In the genomic region with DNA sequence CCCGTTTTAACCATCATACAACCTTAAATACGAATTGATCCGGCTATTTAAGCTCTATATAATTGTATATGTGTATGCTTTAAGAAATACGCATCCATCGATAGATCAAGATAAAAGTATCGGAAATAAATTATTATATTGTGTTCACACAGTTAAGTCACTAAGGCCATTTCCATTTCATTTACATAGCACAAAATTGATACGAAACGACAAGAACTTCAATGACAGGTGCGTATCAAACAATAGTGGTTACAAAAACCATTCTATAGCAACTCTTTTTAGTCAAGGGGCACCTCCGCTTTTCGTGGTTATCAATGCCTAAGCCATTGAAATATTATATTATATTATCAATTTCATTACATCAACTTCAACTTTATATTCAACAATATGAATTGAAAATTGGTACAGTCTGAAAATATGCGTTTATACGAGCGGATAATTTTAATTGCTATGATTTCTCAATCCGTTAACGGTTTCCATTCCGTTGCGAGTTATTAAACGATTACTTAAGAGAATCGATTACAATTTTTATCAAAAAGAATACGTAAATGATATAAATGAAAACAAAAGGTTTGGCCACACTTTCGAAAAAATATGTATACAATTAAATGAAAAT, we compare ENCODE assay signal across 2 fruit fly cellular contexts.
TF ChIP-seq lines count a peak whose summit lies in the region.

Gene CG46466, minus strand, starts transcription at position 70 of the 616 bp plus-strand sequence.
Gene Slip1, plus strand, starts transcription at position 567 of the 616 bp plus-strand sequence.

TF ChIP-seq in whole organism, embryonic, 481 proteins besides CTCF, POLR2A, EP300 and RAD21 (continued from another document and continues in another):
- peak; percentile 15 for TF ChIP-seq CG8290 (GFP tag; optimal IDR thresholded peaks at IDR 0.05; lab: Kevin White, UChicago)
- TF ChIP-seq CG8290 (tag; optimal IDR thresholded peaks at IDR 0.05; lab: Kevin White, UChicago) = peak in 1 of 2 experiments; percentile 23
- no peak for TF ChIP-seq CG11504 (tag; optimal IDR thresholded peaks at IDR 0.05; lab: Kevin White, UChicago)
- no peak for TF ChIP-seq Hr51 (GFP tag; optimal IDR thresholded peaks at IDR 0.05; lab: Kevin White, UChicago)
- peak; percentile 93 for TF ChIP-seq CG9437 (GFP tag; optimal IDR thresholded peaks at IDR 0.05; lab: Kevin White, UChicago)
- TF ChIP-seq CG2116 (GFP tag; optimal IDR thresholded peaks at IDR 0.05; lab: Kevin White, UChicago) = peak; percentile 44
- TF ChIP-seq CG11696 (GFP tag; IDR thresholded peaks at IDR 0.05; lab: Robert Waterston, UW) = no peak
- no peak for TF ChIP-seq bab2 (GFP tag; optimal IDR thresholded peaks at IDR 0.05; lab: Kevin White, UChicago)
- peak in 1 of 2 experiments; percentile 75 for TF ChIP-seq Dfd (GFP tag; optimal IDR thresholded peaks at IDR 0.05; lab: Kevin White, UChicago)
- TF ChIP-seq BEAF-32 (GFP tag; optimal IDR thresholded peaks at IDR 0.05; lab: Kevin White, UChicago) = peak; percentile 73
- peak; percentile 52 for TF ChIP-seq CG12659 (GFP tag; optimal IDR thresholded peaks at IDR 0.05; lab: Kevin White, UChicago)
- TF ChIP-seq ind (GFP tag; optimal IDR thresholded peaks at IDR 0.05; lab: Kevin White, UChicago) = peak; percentile 47
- no peak for TF ChIP-seq Camta (GFP tag; optimal IDR thresholded peaks at IDR 0.05; lab: Kevin White, UChicago)
- TF ChIP-seq gfzf (GFP tag; optimal IDR thresholded peaks at IDR 0.05; lab: Kevin White, UChicago) = peak; percentile 47
- no peak for TF ChIP-seq Hey (tag; optimal IDR thresholded peaks at IDR 0.05; lab: Kevin White, UChicago)
- no peak for TF ChIP-seq CG18599 (GFP tag; optimal IDR thresholded peaks at IDR 0.05; lab: Kevin White, UChicago)
- no peak for TF ChIP-seq CG12236 (GFP tag; optimal IDR thresholded peaks at IDR 0.05; lab: Kevin White, UChicago)
- TF ChIP-seq nmo (GFP tag; optimal IDR thresholded peaks at IDR 0.05; lab: Kevin White, UChicago) = peak; percentile 58
- peak; percentile 56 for TF ChIP-seq tio (GFP tag; optimal IDR thresholded peaks at IDR 0.05; lab: Kevin White, UChicago)
- peak; percentile 13 for TF ChIP-seq Sox100B (GFP tag; optimal IDR thresholded peaks at IDR 0.05; lab: Kevin White, UChicago)
- TF ChIP-seq CG14050 (GFP tag; IDR thresholded peaks at IDR 0.05; lab: Robert Waterston, UW) = no peak
- no peak for TF ChIP-seq Opbp (GFP tag; IDR thresholded peaks at IDR 0.05; lab: Robert Waterston, UW; ENCODE audit: partially characterized antibody)
- no peak for TF ChIP-seq jing (GFP tag; optimal IDR thresholded peaks at IDR 0.05; lab: Kevin White, UChicago)
- no peak for TF ChIP-seq disco-r (GFP tag; optimal IDR thresholded peaks at IDR 0.05; lab: Kevin White, UChicago)
- no peak for TF ChIP-seq her (GFP tag; optimal IDR thresholded peaks at IDR 0.05; lab: Kevin White, UChicago)
- TF ChIP-seq lola (GFP tag; optimal IDR thresholded peaks at IDR 0.05; lab: Kevin White, UChicago) = peak in 2 of 3 experiments; percentile 27 to 87
- TF ChIP-seq maf-S (GFP tag; optimal IDR thresholded peaks at IDR 0.05; lab: Kevin White, UChicago) = no peak
- TF ChIP-seq Poxn (GFP tag; IDR thresholded peaks at IDR 0.05; lab: Robert Waterston, UW) = no peak
- no peak for TF ChIP-seq CG6689 (GFP tag; IDR thresholded peaks at IDR 0.05; lab: Robert Waterston, UW)
- TF ChIP-seq lilli (GFP tag; optimal IDR thresholded peaks at IDR 0.05; lab: Kevin White, UChicago) = no peak
- TF ChIP-seq Dbx (GFP tag; IDR thresholded peaks at IDR 0.05; lab: Robert Waterston, UW) = no peak
- TF ChIP-seq grau (tag; optimal IDR thresholded peaks at IDR 0.05; lab: Kevin White, UChicago) = no peak
- TF ChIP-seq Dip2 (GFP tag; IDR thresholded peaks at IDR 0.05; lab: Robert Waterston, UW) = no peak
- no peak for TF ChIP-seq CG11398 (GFP tag; optimal IDR thresholded peaks at IDR 0.05; lab: Kevin White, UChicago)
- TF ChIP-seq sd (tag; optimal IDR thresholded peaks at IDR 0.05; lab: Kevin White, UChicago) = no peak
- no peak for TF ChIP-seq CG13296 (GFP tag; optimal IDR thresholded peaks at IDR 0.05; lab: Kevin White, UChicago)
- no peak for TF ChIP-seq Six4 (GFP tag; optimal IDR thresholded peaks at IDR 0.05; lab: Kevin White, UChicago)
- peak; percentile 51 for TF ChIP-seq CG8924 (tag; optimal IDR thresholded peaks at IDR 0.05; lab: Kevin White, UChicago)
- no peak for TF ChIP-seq CG1832 (GFP tag; optimal IDR thresholded peaks at IDR 0.05; lab: Kevin White, UChicago)
- TF ChIP-seq stwl (tag; optimal IDR thresholded peaks at IDR 0.05; lab: Kevin White, UChicago) = no peak
- TF ChIP-seq Sin3A (optimal IDR thresholded peaks at IDR 0.05; lab: Kevin White, UChicago) = no peak
- no peak for TF ChIP-seq dmrt99B (tag; optimal IDR thresholded peaks at IDR 0.05; lab: Kevin White, UChicago)
- TF ChIP-seq grn (GFP tag; optimal IDR thresholded peaks at IDR 0.05; lab: Kevin White, UChicago) = no peak
- no peak for TF ChIP-seq CG8281 (tag; optimal IDR thresholded peaks at IDR 0.05; lab: Kevin White, UChicago)
- TF ChIP-seq Hsf (GFP tag; optimal IDR thresholded peaks at IDR 0.05; lab: Kevin White, UChicago) = no peak
- TF ChIP-seq D19A (tag; optimal IDR thresholded peaks at IDR 0.05; lab: Kevin White, UChicago) = peak; percentile 36
- no peak for TF ChIP-seq CG15601 (tag; optimal IDR thresholded peaks at IDR 0.05; lab: Kevin White, UChicago)
- TF ChIP-seq kay (GFP tag; optimal IDR thresholded peaks at IDR 0.05; lab: Kevin White, UChicago) = no peak
- TF ChIP-seq CG8089 (GFP tag; optimal IDR thresholded peaks at IDR 0.05; lab: Kevin White, UChicago) = no peak
- TF ChIP-seq prd (optimal IDR thresholded peaks at IDR 0.05; lab: Kevin White, UChicago) = no peak
- no peak for TF ChIP-seq prd (GFP tag; IDR thresholded peaks at IDR 0.05; lab: Robert Waterston, UW)
- no peak for TF ChIP-seq Trl (optimal IDR thresholded peaks at IDR 0.05; lab: Kevin White, UChicago)
- no peak for TF ChIP-seq Trl (GFP tag; optimal IDR thresholded peaks at IDR 0.05; lab: Kevin White, UChicago)
- no peak for TF ChIP-seq Hmx (GFP tag; optimal IDR thresholded peaks at IDR 0.05; lab: Kevin White, UChicago)
- TF ChIP-seq al (GFP tag; IDR thresholded peaks at IDR 0.05; lab: Robert Waterston, UW) = no peak
- no peak for TF ChIP-seq croc (GFP tag; conservative IDR thresholded peaks at IDR 0.05; lab: Robert Waterston, UW)
- TF ChIP-seq Myb (GFP tag; optimal IDR thresholded peaks at IDR 0.05; lab: Kevin White, UChicago) = no peak
- peak; percentile 65 for TF ChIP-seq sens (GFP tag; lab: Kevin White, UChicago)
- no peak for TF ChIP-seq HLH4C (GFP tag; IDR thresholded peaks at IDR 0.05; lab: Robert Waterston, UW; ENCODE audit: partially characterized antibody)
- no peak for TF ChIP-seq klu (GFP tag; IDR thresholded peaks at IDR 0.05; lab: Robert Waterston, UW)
- TF ChIP-seq gce (GFP tag; IDR thresholded peaks at IDR 0.05; lab: Robert Waterston, UW) = no peak
- TF ChIP-seq pho (GFP tag; optimal IDR thresholded peaks at IDR 0.05; lab: Kevin White, UChicago) = no peak
- no peak for TF ChIP-seq hb (GFP tag; IDR thresholded peaks at IDR 0.05; lab: Robert Waterston, UW; ENCODE audit: partially characterized antibody)
- TF ChIP-seq ATbp (GFP tag; optimal IDR thresholded peaks at IDR 0.05; lab: Kevin White, UChicago) = no peak
- no peak for TF ChIP-seq BtbVII (GFP tag; optimal IDR thresholded peaks at IDR 0.05; lab: Kevin White, UChicago)

TF ChIP-seq in whole organism, prepupa, 60 proteins besides CTCF, POLR2A, EP300 and RAD21 (continued from another document):
- peak; percentile 15 for TF ChIP-seq esn (GFP tag; optimal IDR thresholded peaks at IDR 0.05; lab: Kevin White, UChicago)
- TF ChIP-seq topi (GFP tag; optimal IDR thresholded peaks at IDR 0.05; lab: Kevin White, UChicago) = peak; percentile 23
- TF ChIP-seq achi (GFP tag; optimal IDR thresholded peaks at IDR 0.05; lab: Kevin White, UChicago) = peak; percentile 47
- TF ChIP-seq CG11762 (GFP tag; optimal IDR thresholded peaks at IDR 0.05; lab: Kevin White, UChicago; ENCODE audit: insufficient read depth) = no peak
- no peak for TF ChIP-seq spab (GFP tag; optimal IDR thresholded peaks at IDR 0.05; lab: Kevin White, UChicago)
- no peak for TF ChIP-seq Gug (GFP tag; IDR thresholded peaks at IDR 0.05; lab: Robert Waterston, UW)
- TF ChIP-seq CG6792 (GFP tag; optimal IDR thresholded peaks at IDR 0.05; lab: Kevin White, UChicago) = no peak
- TF ChIP-seq Eip75B (GFP tag; optimal IDR thresholded peaks at IDR 0.05; lab: Kevin White, UChicago) = peak; percentile 5
- TF ChIP-seq CG34406 (GFP tag; optimal IDR thresholded peaks at IDR 0.05; lab: Kevin White, UChicago) = no peak
- no peak for TF ChIP-seq CG15336 (GFP tag; IDR thresholded peaks at IDR 0.05; lab: Robert Waterston, UW)
- peak; percentile 54 for TF ChIP-seq Hr39 (GFP tag; optimal IDR thresholded peaks at IDR 0.05; lab: Kevin White, UChicago)
- TF ChIP-seq Ets21C (GFP tag; optimal IDR thresholded peaks at IDR 0.05; lab: Kevin White, UChicago) = peak; percentile 22
- no peak for TF ChIP-seq CG16779 (tag; optimal IDR thresholded peaks at IDR 0.05; lab: Kevin White, UChicago)
- no peak for TF ChIP-seq Sox102F (GFP tag; optimal IDR thresholded peaks at IDR 0.05; lab: Kevin White, UChicago)
- TF ChIP-seq CG10669 (GFP tag; optimal IDR thresholded peaks at IDR 0.05; lab: Kevin White, UChicago) = no peak
- TF ChIP-seq CG32006 (GFP tag; optimal IDR thresholded peaks at IDR 0.05; lab: Kevin White, UChicago) = no peak
- TF ChIP-seq Lpt (GFP tag; optimal IDR thresholded peaks at IDR 0.05; lab: Kevin White, UChicago) = no peak
- no peak for TF ChIP-seq CG6854 (GFP tag; optimal IDR thresholded peaks at IDR 0.05; lab: Kevin White, UChicago)
- peak; percentile 11 for TF ChIP-seq lz (GFP tag; optimal IDR thresholded peaks at IDR 0.05; lab: Kevin White, UChicago)
- TF ChIP-seq CG7368 (GFP tag; optimal IDR thresholded peaks at IDR 0.05; lab: Kevin White, UChicago) = no peak
- no peak for TF ChIP-seq CG8119 (GFP tag; IDR thresholded peaks at IDR 0.05; lab: Robert Waterston, UW)
- no peak for TF ChIP-seq svp (GFP tag; lab: Kevin White, UChicago)
- no peak for TF ChIP-seq CG6808 (GFP tag; optimal IDR thresholded peaks at IDR 0.05; lab: Kevin White, UChicago)
- no peak for TF ChIP-seq eg (GFP tag; IDR thresholded peaks at IDR 0.05; lab: Robert Waterston, UW)
- TF ChIP-seq dac (GFP tag; optimal IDR thresholded peaks at IDR 0.05; lab: Kevin White, UChicago) = no peak
- TF ChIP-seq CG6163 (GFP tag; IDR thresholded peaks at IDR 0.05; lab: Robert Waterston, UW) = no peak
- peak; percentile 24 for TF ChIP-seq CG4318 (GFP tag; optimal IDR thresholded peaks at IDR 0.05; lab: Kevin White, UChicago)
- TF ChIP-seq Blimp-1 (GFP tag; optimal IDR thresholded peaks at IDR 0.05; lab: Kevin White, UChicago) = peak; percentile 16
- peak; percentile 22 for TF ChIP-seq CG3032 (tag; optimal IDR thresholded peaks at IDR 0.05; lab: Kevin White, UChicago)
- TF ChIP-seq CG31627 (GFP tag; optimal IDR thresholded peaks at IDR 0.05; lab: Kevin White, UChicago) = peak; percentile 49
- TF ChIP-seq Smox (GFP tag; optimal IDR thresholded peaks at IDR 0.05; lab: Kevin White, UChicago) = no peak
- peak; percentile 47 for TF ChIP-seq acj6 (GFP tag; optimal IDR thresholded peaks at IDR 0.05; lab: Kevin White, UChicago)
- peak; percentile 7 for TF ChIP-seq Met (GFP tag; optimal IDR thresholded peaks at IDR 0.05; lab: Kevin White, UChicago)
- TF ChIP-seq net (GFP tag; optimal IDR thresholded peaks at IDR 0.05; lab: Kevin White, UChicago) = no peak
- no peak for TF ChIP-seq CG3919 (GFP tag; optimal IDR thresholded peaks at IDR 0.05; lab: Kevin White, UChicago)
- no peak for TF ChIP-seq CG6276 (GFP tag; optimal IDR thresholded peaks at IDR 0.05; lab: Kevin White, UChicago)
- no peak for TF ChIP-seq fd85E (GFP tag; optimal IDR thresholded peaks at IDR 0.05; lab: Kevin White, UChicago)
- peak; percentile 34 for TF ChIP-seq pdm3 (GFP tag; optimal IDR thresholded peaks at IDR 0.05; lab: Kevin White, UChicago)
- peak in 1 of 2 experiments; percentile 52 for TF ChIP-seq ss (GFP tag; optimal IDR thresholded peaks at IDR 0.05; lab: Kevin White, UChicago)
